Worm (Caenorhabditis elegans) whole organism, L2 larva: ENCODE measurements around the gene skpo-1.

Source experiments
- R02D3.7 ChIP-seq: fragments of 150-350 bp; optimal IDR thresholded peaks from 2 replicates; lab custom pipeline; 2014; ENCODE audit warnings: missing biosample characterization, missing genetic modification characterization
- ama-1 ChIP-seq: fragments of 150-350 bp; optimal IDR thresholded peaks from 2 replicates; lab custom pipeline; 2018; ENCODE audit warnings: inconsistent platforms
- egl-27 ChIP-seq: sonication (generic microtip); optimal IDR thresholded peaks from 3 replicates; lab custom pipeline; 2017; ENCODE audit warnings: missing biosample characterization, missing genetic modification reagents, missing genetic modification characterization
- elt-3 ChIP-seq: sonication (generic microtip); optimal IDR thresholded peaks from 2 replicates; lab custom pipeline; 2017; ENCODE audit warnings: missing biosample characterization, missing genetic modification characterization
- nhr-11 ChIP-seq: fragments of 150-350 bp; optimal IDR thresholded peaks from 2 replicates; lab custom pipeline; 2014; ENCODE audit warnings: missing biosample characterization, missing genetic modification characterization
- nhr-12 ChIP-seq: fragments of 150-350 bp; optimal IDR thresholded peaks from 2 replicates; lab custom pipeline; 2014; ENCODE audit warnings: missing biosample characterization, missing genetic modification characterization
- zag-1 ChIP-seq: fragments of 150-350 bp; optimal IDR thresholded peaks from 2 replicates; lab custom pipeline; 2014; ENCODE audit warnings: missing biosample characterization, missing genetic modification characterization
- ztf-11 ChIP-seq: sonication (generic microtip); optimal IDR thresholded peaks from 2 replicates; lab custom pipeline; 2017; ENCODE audit warnings: missing biosample characterization, missing genetic modification characterization

ce11 chrII:8437035-8437434 is 32.4 kb upstream of the skpo-1 start, which contains the start of gene acp-3:
- TF ChIP-seq ztf-11 (no peak), nhr-11 (tag; lab: Kevin White, UChicago) (no peak), nhr-12 (tag; lab: Kevin White, UChicago) (no peak), egl-27 (no peak), elt-3 (tag; lab: Kevin White, UChicago) (no peak), zag-1 (tag; lab: Kevin White, UChicago) (no peak), ama-1 (lab: Kevin White, UChicago) (no peak), R02D3.7 (tag; lab: Kevin White, UChicago) (no peak)
